Fruit fly (Drosophila melanogaster): ENCODE measurements around the gene Col4a1.

- no peak for TF ChIP-seq CG7101 (tag; optimal IDR thresholded peaks at IDR 0.05)
- TF ChIP-seq CG33017 (tag; optimal IDR thresholded peaks at IDR 0.05): no peak
- TF ChIP-seq kay (GFP tag; ENCODE audit: borderline replicate concordance): no peak
- TF ChIP-seq CG14711 (tag; optimal IDR thresholded peaks at IDR 0.05): no peak
- TF ChIP-seq toe (GFP tag; optimal IDR thresholded peaks at IDR 0.05): no peak
- no peak for TF ChIP-seq CG1620 (GFP tag; optimal IDR thresholded peaks at IDR 0.05)
- no peak for TF ChIP-seq CG11617 (GFP tag; optimal IDR thresholded peaks at IDR 0.05)
- TF ChIP-seq CG12768 (GFP tag; optimal IDR thresholded peaks at IDR 0.05): no peak
Measured at dm6 chr2L:5058094-5058493, 28.7 kb downstream of the Col4a1 start, which contains the start of gene Nepl3.
